Worm (Caenorhabditis elegans) whole organism, L4 larva: Measurements from ENCODE around the gene M79.2.

Experiments used
- F10B5.3 ChIP-seq: sonication (generic microtip); optimal IDR thresholded peaks from 2 replicates; lab custom pipeline; 2016; ENCODE audit warnings: mild to moderate bottlenecking, missing genetic modification characterization, missing compliant biosample characterization
- F26F4.8 ChIP-seq: fragments of 200-800 bp; sonication (Bioruptor generic); conservative IDR thresholded peaks from 2 replicates; pipeline ENCODE4 v1.3.6; 2022; ENCODE audit warnings: missing genetic modification characterization, missing compliant biosample characterization
- F37D6.2 ChIP-seq: sonication (generic microtip); optimal IDR thresholded peaks from 2 replicates; lab custom pipeline; 2016; ENCODE audit warnings: mild to moderate bottlenecking, missing genetic modification characterization, missing compliant biosample characterization
- F44E2.7 ChIP-seq: fragments of 200-800 bp; sonication (Bioruptor generic); IDR thresholded peaks from 2 replicates; pipeline ENCODE4 v2.1.2; 2022; ENCODE audit warnings: missing genetic modification characterization, missing compliant biosample characterization
- F49E8.2 ChIP-seq: sonication (generic microtip); optimal IDR thresholded peaks from 2 replicates; lab custom pipeline; 2016; ENCODE audit warnings: missing compliant biosample characterization, mild to moderate bottlenecking, missing genetic modification characterization, borderline replicate concordance
- T26A8.4 ChIP-seq: fragments of 200-800 bp; sonication (Bioruptor generic); IDR thresholded peaks from 2 replicates; pipeline ENCODE4 v1.3.6; 2022; ENCODE audit warnings: missing genetic modification characterization, missing compliant biosample characterization
- aly-2 ChIP-seq: sonication (generic microtip); optimal IDR thresholded peaks from 2 replicates; lab custom pipeline; 2018; ENCODE audit warnings: missing biosample characterization, missing genetic modification characterization
- arid-1 ChIP-seq: fragments of 200-800 bp; sonication (Bioruptor generic); conservative IDR thresholded peaks from 2 replicates; pipeline ENCODE4 v1.3.6; 2022; ENCODE audit warnings: missing genetic modification reagents, missing genetic modification characterization, missing compliant biosample characterization
- ceh-32 ChIP-seq: sonication (generic microtip); optimal IDR thresholded peaks from 2 replicates; lab custom pipeline; 2016; ENCODE audit warnings: mild to moderate bottlenecking, missing genetic modification characterization, missing compliant biosample characterization; ENCODE audit not compliant: poor library complexity
- ceh-44 ChIP-seq: fragments of 200-800 bp; sonication (Bioruptor generic); IDR thresholded peaks from 2 replicates; pipeline ENCODE4 v1.3.6; 2022; ENCODE audit warnings: missing genetic modification reagents, missing genetic modification characterization, missing compliant biosample characterization
- ceh-62 ChIP-seq: sonication (generic microtip); optimal IDR thresholded peaks from 2 replicates; lab custom pipeline; 2017; ENCODE audit warnings: missing biosample characterization, missing genetic modification characterization
- ceh-82 ChIP-seq: sonication (generic microtip); optimal IDR thresholded peaks from 2 replicates; lab custom pipeline; 2017; ENCODE audit warnings: missing biosample characterization, missing genetic modification characterization
- ces-1 ChIP-seq: fragments of 150-350 bp; sonication (generic microtip); optimal IDR thresholded peaks from 4 replicates; lab custom pipeline; 2014; ENCODE audit warnings: missing biosample characterization, missing genetic modification reagents, missing genetic modification characterization
- ctbp-1 ChIP-seq: fragments of 200-800 bp; sonication (Bioruptor generic); IDR thresholded peaks from 2 replicates; pipeline ENCODE4 v1.3.6; 2022; ENCODE audit warnings: missing genetic modification reagents, missing genetic modification characterization, missing compliant biosample characterization
- daf-12 ChIP-seq: fragments of 150-350 bp; optimal IDR thresholded peaks from 2 replicates; lab custom pipeline; 2014; ENCODE audit warnings: missing biosample characterization, missing genetic modification reagents, missing genetic modification characterization
- daf-16 ChIP-seq, 3 experiments: sonication (generic microtip); optimal IDR thresholded peaks; 2 replicates each; lab custom pipeline; 2016 to 2017; ENCODE audit warnings: missing genetic modification characterization in 3 of 3, missing genetic modification reagents in 3 of 3, mild to moderate bottlenecking in 2 of 3, missing compliant biosample characterization in 2 of 3, missing biosample characterization in 1 of 3, moderate library complexity in 1 of 3
- daf-19 ChIP-seq: fragments of 200-800 bp; sonication (Bioruptor generic); conservative IDR thresholded peaks from 2 replicates; pipeline ENCODE4 v1.3.6; 2022; ENCODE audit warnings: missing genetic modification characterization, missing compliant biosample characterization
- duxl-1 ChIP-seq: sonication (generic microtip); optimal IDR thresholded peaks from 2 replicates; lab custom pipeline; 2016; ENCODE audit warnings: mild to moderate bottlenecking, missing genetic modification characterization, moderate library complexity, missing compliant biosample characterization; ENCODE audit not compliant: poor library complexity
- dve-1 ChIP-seq: sonication (generic microtip); optimal IDR thresholded peaks from 2 replicates; lab custom pipeline; 2017; ENCODE audit warnings: antibody characterized with exemption, mild to moderate bottlenecking, missing genetic modification characterization, missing compliant biosample characterization; ENCODE audit not compliant: insufficient read depth
- egl-43 ChIP-seq: fragments of 200-800 bp; sonication (Bioruptor generic); IDR thresholded peaks from 2 replicates; pipeline ENCODE4 v1.3.6; 2022; ENCODE audit warnings: missing genetic modification reagents, missing genetic modification characterization, missing compliant biosample characterization
- hlh-11 ChIP-seq: fragments of 200-800 bp; sonication (Bioruptor generic); optimal IDR thresholded peaks from 2 replicates; lab custom pipeline; 2018; ENCODE audit warnings: mild to moderate bottlenecking, missing genetic modification characterization, missing compliant biosample characterization
- hlh-30 ChIP-seq: sonication (generic microtip); optimal IDR thresholded peaks from 2 replicates; lab custom pipeline; 2017; ENCODE audit warnings: antibody characterized with exemption, mild to moderate bottlenecking, missing genetic modification characterization, missing compliant biosample characterization; ENCODE audit not compliant: insufficient read depth
- lin-15B ChIP-seq: fragments of 150-350 bp; sonication (generic microtip); optimal IDR thresholded peaks from 3 replicates; lab custom pipeline; 2014; ENCODE audit warnings: missing biosample characterization, missing genetic modification characterization
- lir-3 ChIP-seq: sonication (generic microtip); optimal IDR thresholded peaks from 2 replicates; lab custom pipeline; 2016; ENCODE audit warnings: mild to moderate bottlenecking, missing genetic modification characterization, missing compliant biosample characterization
- lsy-2 ChIP-seq, 2 experiments: fragments of 150-350 bp in 1 of 2; sonication (generic microtip) in 1 of 2; optimal IDR thresholded peaks; 2 replicates each; lab custom pipeline; 2014 to 2017; ENCODE audit warnings: missing biosample characterization in 2 of 2, missing genetic modification characterization in 2 of 2
- madf-5 ChIP-seq, 2 experiments: fragments of 200-800 bp; sonication (Bioruptor generic); IDR thresholded peaks; 2 replicates each; pipeline ENCODE4 v1.3.6; 2022; ENCODE audit warnings: missing compliant biosample characterization in 2 of 2, missing genetic modification characterization in 2 of 2
- mdl-1 ChIP-seq, 2 experiments: fragments of 150-350 bp in 1 of 2; sonication (generic microtip) in 1 of 2; optimal IDR thresholded peaks; 2 replicates each; lab custom pipeline; 2014 to 2017; ENCODE audit warnings: missing biosample characterization in 2 of 2, missing genetic modification characterization in 2 of 2
- mdt-29 ChIP-seq: fragments of 200-800 bp; sonication (Bioruptor generic); IDR thresholded peaks from 2 replicates; pipeline ENCODE4 v1.3.6; 2022; ENCODE audit warnings: missing genetic modification reagents, missing genetic modification characterization, missing compliant biosample characterization
- mep-1 ChIP-seq: fragments of 150-350 bp; sonication (generic microtip); optimal IDR thresholded peaks from 3 replicates; lab custom pipeline; 2014; ENCODE audit warnings: missing biosample characterization, missing genetic modification characterization
- mes-2 ChIP-seq: sonication (generic microtip); optimal IDR thresholded peaks from 2 replicates; lab custom pipeline; 2016; ENCODE audit warnings: missing genotype, mild to moderate bottlenecking, missing genetic modification characterization, missing compliant biosample characterization; ENCODE audit not compliant: poor library complexity, severe bottlenecking
- mxl-2 ChIP-seq: fragments of 200-800 bp; sonication (Bioruptor generic); conservative IDR thresholded peaks from 2 replicates; pipeline ENCODE4 v1.3.6; 2022; ENCODE audit warnings: missing genetic modification reagents, missing genetic modification characterization, missing compliant biosample characterization
- mxl-3 ChIP-seq: fragments of 200-800 bp; sonication (Bioruptor generic); optimal IDR thresholded peaks from 2 replicates; lab custom pipeline; 2018; ENCODE audit warnings: mild to moderate bottlenecking, missing genetic modification characterization, missing compliant biosample characterization
- nhr-102 ChIP-seq: sonication (generic microtip); optimal IDR thresholded peaks from 2 replicates; lab custom pipeline; 2016; ENCODE audit warnings: mild to moderate bottlenecking, missing genetic modification characterization, moderate library complexity, missing compliant biosample characterization
- nhr-11 ChIP-seq: fragments of 150-350 bp; optimal IDR thresholded peaks from 2 replicates; lab custom pipeline; 2014; ENCODE audit warnings: missing biosample characterization, missing genetic modification characterization
- nhr-237 ChIP-seq: sonication (generic microtip); optimal IDR thresholded peaks from 2 replicates; lab custom pipeline; 2017; ENCODE audit warnings: missing biosample characterization, missing genetic modification characterization
- nhr-28 ChIP-seq: fragments of 150-350 bp; optimal IDR thresholded peaks from 2 replicates; lab custom pipeline; 2014; ENCODE audit warnings: missing biosample characterization, missing genetic modification characterization
- nhr-48 ChIP-seq: sonication (generic microtip); optimal IDR thresholded peaks from 2 replicates; lab custom pipeline; 2016; ENCODE audit warnings: mild to moderate bottlenecking, missing genetic modification characterization, missing compliant biosample characterization
- nhr-77 ChIP-seq: fragments of 150-350 bp; optimal IDR thresholded peaks from 2 replicates; lab custom pipeline; 2014; ENCODE audit warnings: missing biosample characterization, missing genetic modification characterization
- pha-4 ChIP-seq, 2 experiments: fragments of 150-350 bp in 1 of 2; fragments of 200-800 bp in 1 of 2; sonication (Bioruptor generic) in 1 of 2; IDR thresholded peaks in 1 of 2; optimal IDR thresholded peaks in 1 of 2; 2 replicates each; pipeline versions ENCODE4 v1.3.6 to Lab custom; 2014 to 2022; ENCODE audit warnings: missing genetic modification characterization in 2 of 2, missing genetic modification reagents in 2 of 2, missing biosample characterization in 1 of 2, missing compliant biosample characterization in 1 of 2
- php-3 ChIP-seq: fragments of 200-800 bp; sonication (Bioruptor generic); IDR thresholded peaks from 2 replicates; pipeline ENCODE4 v1.3.6; 2022; ENCODE audit warnings: missing genetic modification reagents, missing genetic modification characterization, missing compliant biosample characterization
- rbr-2 ChIP-seq: sonication (generic microtip); optimal IDR thresholded peaks from 2 replicates; lab custom pipeline; 2016; ENCODE audit warnings: missing genotype, missing genetic modification characterization, missing compliant biosample characterization
- spr-3 ChIP-seq: fragments of 200-800 bp; sonication (Bioruptor generic); optimal IDR thresholded peaks from 2 replicates; lab custom pipeline; 2018; ENCODE audit warnings: mild to moderate bottlenecking, missing genetic modification characterization, missing compliant biosample characterization
- tra-1 ChIP-seq: fragments of 200-800 bp; sonication (Bioruptor generic); IDR thresholded peaks from 2 replicates; pipeline ENCODE4 v1.3.6; 2022; ENCODE audit warnings: missing genetic modification reagents, missing genetic modification characterization, missing compliant biosample characterization
- unc-39 ChIP-seq: sonication (generic microtip); optimal IDR thresholded peaks from 2 replicates; lab custom pipeline; 2017; ENCODE audit warnings: missing biosample characterization, missing genetic modification characterization
- unc-62 ChIP-seq, 3 experiments: fragments of 150-350 bp in 1 of 3; sonication (generic microtip); optimal IDR thresholded peaks in 2 of 3; peaks in 1 of 3; 1 replicate in 1 of 3; 2 replicates in 2 of 3; lab custom pipeline; 2014 to 2017; ENCODE audit warnings: missing biosample characterization in 3 of 3, missing genetic modification characterization in 3 of 3, missing genetic modification reagents in 3 of 3, missing genotype in 1 of 3
- vab-7 ChIP-seq: fragments of 200-800 bp; sonication (Bioruptor generic); IDR thresholded peaks from 2 replicates; pipeline ENCODE4 v1.3.6; 2022; ENCODE audit warnings: missing genetic modification reagents, missing genetic modification characterization, missing compliant biosample characterization
- zfp-2 ChIP-seq: sonication (generic microtip); optimal IDR thresholded peaks from 2 replicates; lab custom pipeline; 2016; ENCODE audit warnings: mild to moderate bottlenecking, missing genetic modification characterization, missing compliant biosample characterization
- ztf-7 ChIP-seq: fragments of 150-350 bp; optimal IDR thresholded peaks from 2 replicates; lab custom pipeline; 2014; ENCODE audit warnings: missing biosample characterization, missing genetic modification characterization

The M79.2 gene

DNA sequence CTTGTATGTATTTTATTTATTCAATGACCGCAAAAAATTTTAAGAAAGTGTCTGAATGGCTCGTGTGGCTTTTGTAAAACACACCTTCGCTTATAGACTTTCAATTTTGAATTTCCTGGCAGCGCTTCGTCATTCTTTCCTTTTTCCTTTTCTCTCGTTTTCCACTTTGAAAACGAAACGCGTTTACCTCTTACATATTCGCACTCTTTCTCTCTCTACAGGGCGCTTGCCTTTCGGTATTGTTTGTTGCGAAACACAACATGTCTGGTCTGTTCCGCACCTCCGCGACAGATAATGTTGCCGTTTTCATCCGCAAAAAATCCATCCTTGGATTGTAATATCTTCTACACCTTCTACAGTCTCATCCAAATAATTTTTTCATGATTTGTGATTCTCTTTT, 12.0 kb upstream of the M79.2 start:
- TF ChIP-seq spr-3 (GFP tag; lab: Kevin White, UChicago), result no peak
- no peak for TF ChIP-seq ctbp-1 (GFP tag; lab: Robert Waterston, UW)
- TF ChIP-seq nhr-48 (tag; lab: Kevin White, UChicago), result no peak
- TF ChIP-seq vab-7, result no peak
- no peak for TF ChIP-seq daf-19 (GFP tag; lab: Robert Waterston, UW)
- TF ChIP-seq F10B5.3 (tag; lab: Kevin White, UChicago), result no peak
- TF ChIP-seq nhr-28 (tag; lab: Kevin White, UChicago), result peak; percentile 6
- no peak for TF ChIP-seq zfp-2
- TF ChIP-seq nhr-77, result no peak
- TF ChIP-seq daf-16 (GFP tag; optimal IDR thresholded peaks at IDR 0.05; lab: Kevin White, UChicago), result no peak
- TF ChIP-seq daf-16 (tag; optimal IDR thresholded peaks at IDR 0.05; lab: Kevin White, UChicago), result peak; percentile 26
- TF ChIP-seq hlh-11 (tag; lab: Kevin White, UChicago), result peak; percentile 20
- no peak for TF ChIP-seq nhr-11 (tag; lab: Kevin White, UChicago)
- no peak for TF ChIP-seq madf-5 (GFP tag; IDR thresholded peaks at IDR 0.05; lab: Robert Waterston, UW)
- peak; percentile 22 for TF ChIP-seq mxl-3 (GFP tag; lab: Kevin White, UChicago)
- TF ChIP-seq pha-4 (GFP tag; IDR thresholded peaks at IDR 0.05; lab: Robert Waterston, UW), result no peak
- peak; percentile 26 for TF ChIP-seq pha-4 (tag; optimal IDR thresholded peaks at IDR 0.05; lab: Kevin White, UChicago)
- peak; percentile 1 for TF ChIP-seq mes-2 (tag; lab: Kevin White, UChicago)
- no peak for TF ChIP-seq arid-1 (GFP tag; lab: Robert Waterston, UW)

DNA sequence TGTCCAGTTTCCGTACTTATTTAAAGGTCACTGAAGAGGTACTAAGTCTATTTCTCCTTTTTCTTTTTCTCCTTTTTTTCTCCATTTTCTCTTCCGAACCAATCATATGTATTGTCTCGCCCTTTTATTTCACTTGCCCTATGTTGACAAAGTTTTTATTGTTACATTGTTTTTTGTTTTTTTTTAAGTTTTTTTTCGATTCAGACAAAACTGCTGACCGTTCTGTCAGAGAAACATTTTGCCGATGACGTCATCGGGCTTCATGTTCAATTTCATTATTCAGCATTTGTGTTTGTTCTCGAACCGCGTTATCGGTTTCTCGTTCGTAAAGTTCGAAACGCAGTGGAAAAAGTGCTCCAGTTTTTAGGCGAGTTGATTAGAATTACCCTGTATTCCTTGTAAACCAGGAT, 10.8 kb upstream of the M79.2 start:
- TF ChIP-seq nhr-77 (peak; percentile 4), nhr-102 (tag; lab: Kevin White, UChicago) (no peak), F49E8.2 (tag; lab: Kevin White, UChicago) (no peak), daf-12 (tag; lab: Kevin White, UChicago) (no peak), ceh-32 (tag; lab: Kevin White, UChicago) (no peak), F44E2.7 (GFP tag; lab: Robert Waterston, UW) (no peak), ceh-62 (tag; lab: Kevin White, UChicago) (no peak), unc-39 (tag; lab: Kevin White, UChicago) (no peak), egl-43 (GFP tag; lab: Robert Waterston, UW) (no peak), dve-1 (tag; lab: Kevin White, UChicago) (peak; percentile 90), vab-7 (no peak), hlh-30 (peak; percentile 63), F37D6.2 (tag; lab: Kevin White, UChicago) (no peak), rbr-2 (tag; lab: Kevin White, UChicago) (no peak), lir-3 (tag; lab: Kevin White, UChicago) (no peak), mep-1 (tag; lab: Kevin White, UChicago) (peak; percentile 40), lin-15B (no peak), ceh-82 (tag; lab: Kevin White, UChicago) (no peak), aly-2 (tag; lab: Kevin White, UChicago) (no peak), lsy-2 (tag; optimal IDR thresholded peaks at IDR 0.05; lab: Kevin White, UChicago) (peak in 1 of 2 experiments; percentile 39), unc-62 (GFP tag; optimal IDR thresholded peaks at IDR 0.05 in 1 of 2; lab: Kevin White, UChicago) (no peak), unc-62 (tag; optimal IDR thresholded peaks at IDR 0.05; lab: Kevin White, UChicago) (no peak), hlh-11 (tag; lab: Kevin White, UChicago) (peak; percentile 84), nhr-237 (tag; lab: Kevin White, UChicago) (no peak), T26A8.4 (GFP tag; lab: Robert Waterston, UW) (no peak), mxl-2 (GFP tag; lab: Robert Waterston, UW) (no peak), tra-1 (GFP tag; lab: Robert Waterston, UW) (peak; percentile 31; the same call in 1 of the 2 replicates), nhr-48 (tag; lab: Kevin White, UChicago) (peak; percentile 51), ces-1 (GFP tag; lab: Kevin White, UChicago) (no peak), duxl-1 (tag; lab: Kevin White, UChicago) (no peak), php-3 (GFP tag; lab: Robert Waterston, UW) (peak; percentile 71; the same call in 1 of the 2 replicates), F26F4.8 (GFP tag; lab: Robert Waterston, UW) (no peak), ztf-7 (tag; lab: Kevin White, UChicago) (no peak), ceh-44 (no peak), mdt-29 (GFP tag; lab: Robert Waterston, UW) (no peak), mdl-1 (tag; optimal IDR thresholded peaks at IDR 0.05; lab: Kevin White, UChicago) (peak in 1 of 2 experiments; percentile 35)
